Worm (Caenorhabditis elegans): Measurements from ENCODE around the gene cnb-1.

ce11 chrV:11373918-11374317, 1.6 kb upstream of the cnb-1 start:
- no peak for TF ChIP-seq akir-1 (GFP tag; optimal IDR thresholded peaks at IDR 0.05)
- TF ChIP-seq athp-1 (tag; optimal IDR thresholded peaks at IDR 0.05) = no peak
- no peak for TF ChIP-seq ceh-100 (GFP tag; IDR thresholded peaks at IDR 0.05)
- TF ChIP-seq nhr-90 (tag; optimal IDR thresholded peaks at IDR 0.05) = no peak

All from whole organism, young adult.